ENCODE assay signal across 1 fruit fly cellular context in genomic region chr2L:636507-636906, dm6.
TF ChIP-seq lines count a peak whose summit lies in the region.

No protein-coding gene starts in this region.

TF ChIP-seq in whole organism, prepupa, 60 proteins besides CTCF, POLR2A, EP300 and RAD21 (continued from another document):
- no peak for TF ChIP-seq CG9139 (GFP tag; optimal IDR thresholded peaks at IDR 0.05; lab: Kevin White, UChicago)
- TF ChIP-seq esn (GFP tag; optimal IDR thresholded peaks at IDR 0.05; lab: Kevin White, UChicago): peak; percentile 48
- peak; percentile 47 for TF ChIP-seq Sox14 (GFP tag; optimal IDR thresholded peaks at IDR 0.05; lab: Kevin White, UChicago)
- no peak for TF ChIP-seq Ets21C (GFP tag; optimal IDR thresholded peaks at IDR 0.05; lab: Kevin White, UChicago)
- no peak for TF ChIP-seq CG3032 (tag; optimal IDR thresholded peaks at IDR 0.05; lab: Kevin White, UChicago)
- TF ChIP-seq Sox15 (GFP tag; optimal IDR thresholded peaks at IDR 0.05; lab: Kevin White, UChicago): no peak
- no peak for TF ChIP-seq CG7368 (GFP tag; optimal IDR thresholded peaks at IDR 0.05; lab: Kevin White, UChicago)
- no peak for TF ChIP-seq CG8319 (GFP tag; optimal IDR thresholded peaks at IDR 0.05; lab: Kevin White, UChicago)
- no peak for TF ChIP-seq CG6808 (GFP tag; optimal IDR thresholded peaks at IDR 0.05; lab: Kevin White, UChicago)
- peak; percentile 29 for TF ChIP-seq achi (GFP tag; optimal IDR thresholded peaks at IDR 0.05; lab: Kevin White, UChicago)
- no peak for TF ChIP-seq CG11294 (GFP tag; IDR thresholded peaks at IDR 0.05; lab: Robert Waterston, UW)
- TF ChIP-seq CG6163 (GFP tag; IDR thresholded peaks at IDR 0.05; lab: Robert Waterston, UW): peak; percentile 68
- peak; percentile 25 for TF ChIP-seq cyc (GFP tag; optimal IDR thresholded peaks at IDR 0.05; lab: Kevin White, UChicago)
- TF ChIP-seq CG16779 (tag; optimal IDR thresholded peaks at IDR 0.05; lab: Kevin White, UChicago): no peak
- no peak for TF ChIP-seq net (GFP tag; optimal IDR thresholded peaks at IDR 0.05; lab: Kevin White, UChicago)
- TF ChIP-seq Lpt (GFP tag; optimal IDR thresholded peaks at IDR 0.05; lab: Kevin White, UChicago): no peak
- no peak for TF ChIP-seq CG1621 (tag; optimal IDR thresholded peaks at IDR 0.05; lab: Kevin White, UChicago)
- no peak for TF ChIP-seq Eip93F (GFP tag; optimal IDR thresholded peaks at IDR 0.05; lab: Kevin White, UChicago)
- no peak for TF ChIP-seq Gug (GFP tag; IDR thresholded peaks at IDR 0.05; lab: Robert Waterston, UW)
- no peak for TF ChIP-seq fd85E (GFP tag; optimal IDR thresholded peaks at IDR 0.05; lab: Kevin White, UChicago)
- peak; percentile 23 for TF ChIP-seq topi (GFP tag; optimal IDR thresholded peaks at IDR 0.05; lab: Kevin White, UChicago)
- TF ChIP-seq Eip75B (GFP tag; optimal IDR thresholded peaks at IDR 0.05; lab: Kevin White, UChicago): no peak
- TF ChIP-seq CG31627 (GFP tag; optimal IDR thresholded peaks at IDR 0.05; lab: Kevin White, UChicago): peak; percentile 29
- no peak for TF ChIP-seq Hr4 (GFP tag; optimal IDR thresholded peaks at IDR 0.05; lab: Kevin White, UChicago)
- no peak for TF ChIP-seq CG6276 (GFP tag; optimal IDR thresholded peaks at IDR 0.05; lab: Kevin White, UChicago)
- no peak for TF ChIP-seq CG11762 (GFP tag; optimal IDR thresholded peaks at IDR 0.05; lab: Kevin White, UChicago; ENCODE audit: insufficient read depth)
- TF ChIP-seq Ets96B (tag; optimal IDR thresholded peaks at IDR 0.05; lab: Kevin White, UChicago): no peak
- no peak for TF ChIP-seq dsx (GFP tag; optimal IDR thresholded peaks at IDR 0.05; lab: Kevin White, UChicago; ENCODE audit: poor library complexity, severe bottlenecking)
- TF ChIP-seq CG15336 (GFP tag; IDR thresholded peaks at IDR 0.05; lab: Robert Waterston, UW): no peak
- TF ChIP-seq CG8119 (GFP tag; IDR thresholded peaks at IDR 0.05; lab: Robert Waterston, UW): no peak
